Worm (Caenorhabditis elegans) whole organism, midembryonic: ENCODE measurements around the gene F22H10.3.

Experiments used
- T22C8.4 ChIP-seq: fragments of 200-800 bp; sonication (Bioruptor generic); IDR thresholded peaks from 2 replicates; pipeline ENCODE4 v1.3.6; 2022; ENCODE audit warnings: missing genetic modification characterization, missing compliant biosample characterization
- klf-2 ChIP-seq: fragments of 200-800 bp; sonication (Bioruptor generic); conservative IDR thresholded peaks from 2 replicates; pipeline ENCODE4 v1.3.6; 2022; ENCODE audit warnings: missing genetic modification reagents, missing genetic modification characterization, missing compliant biosample characterization
- med-1 ChIP-seq: sonication (generic microtip); optimal IDR thresholded peaks from 2 replicates; lab custom pipeline; 2017; ENCODE audit warnings: missing genetic modification characterization, mild to moderate bottlenecking, missing compliant biosample characterization, antibody characterized with exemption, missing genetic modification reagents; ENCODE audit not compliant: insufficient read depth

DNA sequence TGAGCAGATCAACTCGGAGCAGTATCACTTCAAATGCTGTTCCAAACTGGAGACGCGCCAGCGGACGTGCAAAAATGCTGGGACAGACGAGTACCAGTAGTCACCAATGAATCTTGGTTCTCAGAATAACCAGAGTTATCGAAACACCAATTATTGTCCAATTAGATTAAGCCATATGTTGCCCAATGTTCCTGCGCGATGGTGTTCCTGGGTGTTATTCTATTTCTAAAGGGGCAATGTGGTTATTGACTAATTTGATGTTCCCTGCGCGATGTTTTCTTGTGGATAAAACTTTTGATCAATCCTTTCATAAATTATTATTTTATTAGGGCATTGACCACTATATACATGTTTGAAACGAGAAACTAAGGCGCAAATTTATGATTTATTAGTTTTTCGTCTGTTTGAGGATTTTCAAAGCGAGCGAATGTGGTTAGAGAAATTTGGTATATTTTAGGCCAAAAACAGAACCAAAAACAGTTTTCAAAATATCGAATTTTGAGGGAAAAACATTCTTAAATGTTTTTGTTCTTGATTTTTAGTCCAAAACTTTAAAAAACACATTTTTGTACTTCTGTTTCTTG, 4.5 kb upstream of the F22H10.3 start:
- no peak for TF ChIP-seq med-1 (GFP tag; lab: Kevin White, UChicago)
- peak; percentile 75 for TF ChIP-seq klf-2 (GFP tag; lab: Robert Waterston, UW)
- TF ChIP-seq T22C8.4, result peak; percentile 98
